Fruit fly (Drosophila melanogaster): ENCODE data around the gene CG7384.

The CG7384 gene

dm6 chr2L:10519225-10519624 is 9.0 kb upstream of the CG7384 start (continued):
- no peak for TF ChIP-seq vfl (GFP tag; optimal IDR thresholded peaks at IDR 0.05)
- peak; percentile 84 for TF ChIP-seq row (GFP tag; IDR thresholded peaks at IDR 0.05)
- TF ChIP-seq phol (tag; optimal IDR thresholded peaks at IDR 0.05), result peak; percentile 47
- peak; percentile 60 for TF ChIP-seq ind (GFP tag; optimal IDR thresholded peaks at IDR 0.05)
- TF ChIP-seq CG9437 (GFP tag; optimal IDR thresholded peaks at IDR 0.05), result no peak
- no peak for TF ChIP-seq CG4707 (GFP tag; optimal IDR thresholded peaks at IDR 0.05)
- TF ChIP-seq tll (GFP tag; optimal IDR thresholded peaks at IDR 0.05), result no peak
- TF ChIP-seq nom (GFP tag; optimal IDR thresholded peaks at IDR 0.05), result peak; percentile 49
- peak; percentile 74 for TF ChIP-seq Xrp1 (GFP tag; IDR thresholded peaks at IDR 0.05)
- TF ChIP-seq CG32772 (GFP tag; IDR thresholded peaks at IDR 0.05), result peak; percentile 53; the same call in 1 of the 2 replicates
- TF ChIP-seq CG6791 (GFP tag; IDR thresholded peaks at IDR 0.05; ENCODE audit: partially characterized antibody), result no peak
- peak; percentile 63 for TF ChIP-seq lmd (GFP tag; IDR thresholded peaks at IDR 0.05)
- TF ChIP-seq Lhr (GFP tag; optimal IDR thresholded peaks at IDR 0.05), result no peak
- TF ChIP-seq abd-A (tag; optimal IDR thresholded peaks at IDR 0.05), result no peak
- TF ChIP-seq CG12104 (GFP tag; optimal IDR thresholded peaks at IDR 0.05), result peak; percentile 29
- peak; percentile 77 for TF ChIP-seq gem (tag; optimal IDR thresholded peaks at IDR 0.05)
- TF ChIP-seq chn (GFP tag; optimal IDR thresholded peaks at IDR 0.05), result peak; percentile 20
- TF ChIP-seq CG1024 (GFP tag; IDR thresholded peaks at IDR 0.05), result no peak
- peak; percentile 28; the same call in 1 of the 3 replicates for TF ChIP-seq Aef1 (GFP tag; IDR thresholded peaks at IDR 0.05)
- TF ChIP-seq Dfd (GFP tag; optimal IDR thresholded peaks at IDR 0.05), result no peak
- no peak for TF ChIP-seq CG6654 (GFP tag; optimal IDR thresholded peaks at IDR 0.05)
- peak; percentile 68 for TF ChIP-seq Ets65A (GFP tag)
- no peak for TF ChIP-seq wek (GFP tag; optimal IDR thresholded peaks at IDR 0.05)
- TF ChIP-seq Dll (GFP tag; IDR thresholded peaks at IDR 0.05; ENCODE audit: partially characterized antibody), result no peak
- TF ChIP-seq fd3F (GFP tag; optimal IDR thresholded peaks at IDR 0.05), result peak; percentile 26
- TF ChIP-seq MBD-R2 (GFP tag; IDR thresholded peaks at IDR 0.05), result peak; percentile 30; the same call in 1 of the 2 replicates
- peak; percentile 47 for TF ChIP-seq Xbp1 (GFP tag; optimal IDR thresholded peaks at IDR 0.05)
- TF ChIP-seq pho (GFP tag; optimal IDR thresholded peaks at IDR 0.05), result peak; percentile 31
- peak; percentile 73 for TF ChIP-seq Oaz (GFP tag; IDR thresholded peaks at IDR 0.05)
- TF ChIP-seq CG7745 (tag; optimal IDR thresholded peaks at IDR 0.05), result no peak
- TF ChIP-seq CG2875 (GFP tag; optimal IDR thresholded peaks at IDR 0.05), result no peak
- TF ChIP-seq CG12942 (GFP tag; optimal IDR thresholded peaks at IDR 0.05), result no peak
- TF ChIP-seq CG17612 (GFP tag; IDR thresholded peaks at IDR 0.05), result 0 out of 2 replicates have a peak, but pooled peaks have one; percentile 18
- TF ChIP-seq Mrtf (GFP tag; IDR thresholded peaks at IDR 0.05), result 0 out of 3 replicates have a peak, but pooled peaks have one; percentile 40
- TF ChIP-seq CG13624 (GFP tag; optimal IDR thresholded peaks at IDR 0.05), result peak; percentile 54
- peak in 1 of 2 experiments; percentile 38 for TF ChIP-seq chif (GFP tag; optimal IDR thresholded peaks at IDR 0.05)
- peak; percentile 46 for TF ChIP-seq E2f1 (GFP tag; IDR thresholded peaks at IDR 0.05)
- TF ChIP-seq CTCF (GFP tag; optimal IDR thresholded peaks at IDR 0.05), result no peak
- TF ChIP-seq NK7.1 (GFP tag; optimal IDR thresholded peaks at IDR 0.05), result no peak
- TF ChIP-seq odd (GFP tag; optimal IDR thresholded peaks at IDR 0.05), result peak; percentile 14
- TF ChIP-seq CG13296 (GFP tag; optimal IDR thresholded peaks at IDR 0.05), result peak; percentile 59
- peak; percentile 8 for TF ChIP-seq gcm (GFP tag; optimal IDR thresholded peaks at IDR 0.05)
- no peak for TF ChIP-seq chinmo (GFP tag; IDR thresholded peaks at IDR 0.05; ENCODE audit: partially characterized antibody)
- peak; percentile 64 for TF ChIP-seq CG30403 (GFP tag; optimal IDR thresholded peaks at IDR 0.05)
- peak; percentile 51; the same call in 1 of the 2 replicates for TF ChIP-seq ara (GFP tag; IDR thresholded peaks at IDR 0.05)
- no peak for TF ChIP-seq slp2 (GFP tag; optimal IDR thresholded peaks at IDR 0.05)
- peak; percentile 68 for TF ChIP-seq CG15269 (tag; optimal IDR thresholded peaks at IDR 0.05)
- TF ChIP-seq ssp (GFP tag; IDR thresholded peaks at IDR 0.05), result peak; percentile 26; the same call in 1 of the 2 replicates
- TF ChIP-seq lola (GFP tag; optimal IDR thresholded peaks at IDR 0.05), result no peak
- TF ChIP-seq ac (GFP tag; optimal IDR thresholded peaks at IDR 0.05), result no peak
- peak; percentile 4; the same call in 1 of the 2 replicates for TF ChIP-seq Ravus (GFP tag; IDR thresholded peaks at IDR 0.05)
